Fruit fly (Drosophila melanogaster) S2 (cell line): ENCODE data around the gene CG15357.

ENCODE experiments used
- CG8478 ChIP-seq: fragments of >200 bp; optimal IDR thresholded peaks from 2 replicates; lab custom pipeline; 2018
- CTCF ChIP-seq, 2 experiments: fragments of >200 bp; optimal IDR thresholded peaks; 2 replicates each; lab custom pipeline; 2018

- TF ChIP-seq CTCF (optimal IDR thresholded peaks at IDR 0.05; lab: Kevin White, UChicago) (no peak), CG8478 (no peak)
Observed at dm6 chr2L:1927406-1927805, 18.1 kb downstream of the CG15357 start.
